Worm (Caenorhabditis elegans) whole organism, L2 larva: Measurements from ENCODE around the gene R10D12.1.

Source experiments
- F13H6.1 ChIP-seq: sonication (generic microtip); optimal IDR thresholded peaks from 2 replicates; lab custom pipeline; 2016; ENCODE audit warnings: missing genetic modification characterization, missing compliant biosample characterization
- R02D3.7 ChIP-seq: fragments of 150-350 bp; optimal IDR thresholded peaks from 2 replicates; lab custom pipeline; 2014; ENCODE audit warnings: missing biosample characterization, missing genetic modification characterization
- Y55F3AM.14 ChIP-seq: fragments of 200-800 bp; sonication (Bioruptor generic); optimal IDR thresholded peaks from 2 replicates; lab custom pipeline; 2018; ENCODE audit warnings: mild to moderate bottlenecking, missing genetic modification characterization, missing compliant biosample characterization
- ZK546.5 ChIP-seq: sonication (generic microtip); optimal IDR thresholded peaks from 2 replicates; lab custom pipeline; 2017; ENCODE audit warnings: missing biosample characterization, missing genetic modification characterization
- alr-1 ChIP-seq: fragments of 150-350 bp; optimal IDR thresholded peaks from 2 replicates; lab custom pipeline; 2014; ENCODE audit warnings: missing biosample characterization, missing genetic modification characterization
- aly-2 ChIP-seq: fragments of 150-350 bp; optimal IDR thresholded peaks from 2 replicates; lab custom pipeline; 2014; ENCODE audit warnings: missing biosample characterization, missing genetic modification characterization
- ama-1 ChIP-seq: fragments of 150-350 bp; optimal IDR thresholded peaks from 2 replicates; lab custom pipeline; 2018; ENCODE audit warnings: inconsistent platforms
- ceh-82 ChIP-seq: fragments of 150-350 bp; optimal IDR thresholded peaks from 2 replicates; lab custom pipeline; 2014; ENCODE audit warnings: missing biosample characterization, missing genetic modification characterization
- crh-2 ChIP-seq: sonication (generic microtip); optimal IDR thresholded peaks from 2 replicates; lab custom pipeline; 2017; ENCODE audit warnings: missing biosample characterization, missing genetic modification characterization
- dmd-4 ChIP-seq: sonication (generic microtip); optimal IDR thresholded peaks from 2 replicates; lab custom pipeline; 2017; ENCODE audit warnings: missing biosample characterization, missing genetic modification characterization
- elt-1 ChIP-seq: fragments of 150-350 bp; optimal IDR thresholded peaks from 2 replicates; lab custom pipeline; 2014; ENCODE audit warnings: missing biosample characterization, missing genetic modification characterization
- elt-3 ChIP-seq: sonication (generic microtip); optimal IDR thresholded peaks from 2 replicates; lab custom pipeline; 2017; ENCODE audit warnings: missing biosample characterization, missing genetic modification characterization
- lin-11 ChIP-seq: fragments of 150-350 bp; sonication (generic microtip); optimal IDR thresholded peaks from 2 replicates; lab custom pipeline; 2014; ENCODE audit warnings: missing biosample characterization, missing genetic modification characterization, inconsistent platforms, mixed read lengths
- lin-13 ChIP-seq: fragments of 150-350 bp; optimal IDR thresholded peaks from 2 replicates; lab custom pipeline; 2014; ENCODE audit warnings: missing biosample characterization, missing genetic modification reagents, missing genetic modification characterization
- lin-39 ChIP-seq: fragments of 150-350 bp; optimal IDR thresholded peaks from 2 replicates; lab custom pipeline; 2014; ENCODE audit warnings: missing biosample characterization, missing genetic modification reagents, missing genetic modification characterization
- lsy-2 ChIP-seq, 2 experiments: fragments of 150-350 bp in 1 of 2; sonication (generic microtip) in 1 of 2; optimal IDR thresholded peaks; 2 replicates each; lab custom pipeline; 2014 to 2017; ENCODE audit warnings: missing biosample characterization in 2 of 2, missing genetic modification characterization in 2 of 2
- mab-5 ChIP-seq: fragments of 150-350 bp; optimal IDR thresholded peaks from 2 replicates; lab custom pipeline; 2014; ENCODE audit warnings: missing biosample characterization, missing genetic modification characterization
- mdl-1 ChIP-seq, 2 experiments: fragments of 150-350 bp in 1 of 2; sonication (generic microtip) in 1 of 2; optimal IDR thresholded peaks; 2 replicates each; lab custom pipeline; 2017; ENCODE audit warnings: missing biosample characterization in 2 of 2, missing genetic modification characterization in 2 of 2
- nhr-10 ChIP-seq: sonication (generic microtip); optimal IDR thresholded peaks from 2 replicates; lab custom pipeline; 2017; ENCODE audit warnings: missing biosample characterization, missing genetic modification characterization
- nhr-12 ChIP-seq: fragments of 150-350 bp; optimal IDR thresholded peaks from 2 replicates; lab custom pipeline; 2014; ENCODE audit warnings: missing biosample characterization, missing genetic modification characterization
- nhr-129 ChIP-seq: fragments of 150-350 bp; optimal IDR thresholded peaks from 2 replicates; lab custom pipeline; 2014; ENCODE audit warnings: missing biosample characterization, missing genetic modification characterization
- nhr-21 ChIP-seq: fragments of 150-350 bp; optimal IDR thresholded peaks from 2 replicates; lab custom pipeline; 2014; ENCODE audit warnings: missing biosample characterization, missing genetic modification characterization
- nhr-23 ChIP-seq: fragments of 150-350 bp; optimal IDR thresholded peaks from 2 replicates; lab custom pipeline; 2014; ENCODE audit warnings: missing biosample characterization, missing genetic modification reagents, missing genetic modification characterization
- nhr-25 ChIP-seq: fragments of 150-350 bp; sonication (generic microtip); optimal IDR thresholded peaks from 3 replicates; lab custom pipeline; 2014; ENCODE audit warnings: missing biosample characterization, missing genetic modification characterization
- nhr-77 ChIP-seq: fragments of 150-350 bp; optimal IDR thresholded peaks from 2 replicates; lab custom pipeline; 2014; ENCODE audit warnings: missing biosample characterization, missing genetic modification characterization
- sem-4 ChIP-seq: fragments of 150-350 bp; optimal IDR thresholded peaks from 2 replicates; lab custom pipeline; 2014; ENCODE audit warnings: missing biosample characterization, missing genetic modification reagents, missing genetic modification characterization
- skn-1 ChIP-seq: sonication (generic microtip); optimal IDR thresholded peaks from 2 replicates; lab custom pipeline; 2017; ENCODE audit warnings: missing biosample characterization, missing genetic modification characterization
- sma-9 ChIP-seq, 2 experiments: fragments of 150-350 bp in 1 of 2; sonication (generic microtip) in 1 of 2; optimal IDR thresholded peaks; 2 replicates each; lab custom pipeline; 2014 to 2016; ENCODE audit warnings: missing genetic modification characterization in 2 of 2, mild to moderate bottlenecking in 1 of 2, missing biosample characterization in 1 of 2, missing compliant biosample characterization in 1 of 2, missing genetic modification reagents in 1 of 2, moderate library complexity in 1 of 2
- snpc-4 ChIP-seq: fragments of 150-350 bp; optimal IDR thresholded peaks from 2 replicates; lab custom pipeline; 2014; ENCODE audit warnings: missing biosample characterization, missing genetic modification characterization
- unc-39 ChIP-seq: fragments of 150-350 bp; optimal IDR thresholded peaks from 2 replicates; lab custom pipeline; 2014; ENCODE audit warnings: missing biosample characterization, missing genetic modification characterization
- unc-55 ChIP-seq: fragments of 150-350 bp; sonication (generic microtip); optimal IDR thresholded peaks from 3 replicates; lab custom pipeline; 2014; ENCODE audit warnings: missing biosample characterization, missing genetic modification reagents, missing genetic modification characterization
- unc-62 ChIP-seq: fragments of 150-350 bp; optimal IDR thresholded peaks from 2 replicates; lab custom pipeline; 2014; ENCODE audit warnings: missing biosample characterization, missing genetic modification reagents, missing genetic modification characterization
- ztf-1 ChIP-seq: fragments of 200-800 bp; sonication (Bioruptor generic); conservative IDR thresholded peaks from 2 replicates; pipeline ENCODE4 v1.3.6; 2022; ENCODE audit warnings: missing genetic modification characterization, missing compliant biosample characterization

R10D12.1 gene

DNA sequence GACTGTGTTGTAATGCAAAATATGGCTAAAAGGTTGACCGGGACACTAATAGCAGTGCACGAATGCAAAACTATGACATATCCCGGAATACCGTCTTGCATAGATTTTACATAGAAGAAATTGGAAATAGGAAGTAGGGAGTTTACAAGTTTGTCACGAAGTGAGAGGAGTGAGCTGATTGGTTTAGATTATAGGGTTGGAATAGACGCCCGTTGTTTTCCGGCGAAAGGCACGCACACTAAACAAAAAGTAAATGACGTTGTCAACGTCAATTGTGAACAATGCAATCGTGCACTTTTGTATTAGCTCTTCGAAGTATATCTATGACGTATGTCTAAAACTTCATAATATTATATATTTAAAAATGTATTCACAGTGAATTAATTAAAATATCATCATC is 26.5 kb upstream of the R10D12.1 start, which contains the start of gene srh-24:
Gene srh-24 (minus strand): TSS at position 101 of the 400 bp plus-strand sequence.
- TF ChIP-seq ztf-1 (GFP tag; lab: Robert Waterston, UW): no peak
- no peak for TF ChIP-seq nhr-129 (tag; lab: Kevin White, UChicago)
- no peak for TF ChIP-seq ama-1 (lab: Kevin White, UChicago)
- TF ChIP-seq snpc-4: no peak
- TF ChIP-seq unc-62 (GFP tag; lab: Kevin White, UChicago): no peak
- no peak for TF ChIP-seq unc-39 (tag; lab: Kevin White, UChicago)
- TF ChIP-seq sma-9 (GFP tag; optimal IDR thresholded peaks at IDR 0.05; lab: Kevin White, UChicago): no peak
- no peak for TF ChIP-seq sma-9 (tag; optimal IDR thresholded peaks at IDR 0.05; lab: Kevin White, UChicago)
- no peak for TF ChIP-seq nhr-10 (tag; lab: Kevin White, UChicago)
- no peak for TF ChIP-seq ZK546.5
- TF ChIP-seq dmd-4 (tag; lab: Kevin White, UChicago): no peak
- TF ChIP-seq lin-13 (GFP tag; lab: Kevin White, UChicago): no peak
- no peak for TF ChIP-seq nhr-21 (tag; lab: Kevin White, UChicago)
- no peak for TF ChIP-seq aly-2 (tag; lab: Kevin White, UChicago)
- TF ChIP-seq nhr-25 (tag; lab: Kevin White, UChicago): no peak
- no peak for TF ChIP-seq unc-55
- TF ChIP-seq F13H6.1: no peak
- no peak for TF ChIP-seq elt-1 (tag; lab: Kevin White, UChicago)
- TF ChIP-seq crh-2 (tag; lab: Kevin White, UChicago): no peak
- TF ChIP-seq lsy-2 (tag; optimal IDR thresholded peaks at IDR 0.05; lab: Kevin White, UChicago): no peak

- no peak for TF ChIP-seq mdl-1 (tag; optimal IDR thresholded peaks at IDR 0.05; lab: Kevin White, UChicago)
- TF ChIP-seq Y55F3AM.14 (GFP tag; lab: Kevin White, UChicago): no peak
- no peak for TF ChIP-seq aly-2 (tag; lab: Kevin White, UChicago)
- TF ChIP-seq F13H6.1: no peak
- no peak for TF ChIP-seq nhr-77 (tag; lab: Kevin White, UChicago)
- TF ChIP-seq sem-4 (tag; lab: Kevin White, UChicago): no peak
- TF ChIP-seq R02D3.7 (tag; lab: Kevin White, UChicago): no peak
- TF ChIP-seq nhr-129 (tag; lab: Kevin White, UChicago): no peak
- TF ChIP-seq unc-62 (GFP tag; lab: Kevin White, UChicago): no peak
- TF ChIP-seq ZK546.5: no peak
- TF ChIP-seq nhr-10 (tag; lab: Kevin White, UChicago): no peak
- no peak for TF ChIP-seq skn-1 (tag; lab: Kevin White, UChicago)
- no peak for TF ChIP-seq nhr-12
- TF ChIP-seq lin-11 (tag; lab: Kevin White, UChicago): no peak
- TF ChIP-seq nhr-25 (tag; lab: Kevin White, UChicago): no peak
- no peak for TF ChIP-seq lin-13 (GFP tag; lab: Kevin White, UChicago)
These were observed 23.8 kb upstream of the R10D12.1 start, which contains the start of gene R10D12.10 for ce11 chrV:13958247-13958646. TSS of gene R10D12.10 (minus strand) at chrV:13958347.

ce11 chrV:13957691-13958090 is 23.2 kb upstream of the R10D12.1 start:
- no peak for TF ChIP-seq unc-39 (tag; lab: Kevin White, UChicago)
- no peak for TF ChIP-seq nhr-23 (tag; lab: Kevin White, UChicago)
- no peak for TF ChIP-seq lin-39 (tag; lab: Kevin White, UChicago)
- no peak for TF ChIP-seq mab-5
- TF ChIP-seq elt-3 (tag; lab: Kevin White, UChicago): no peak
- no peak for TF ChIP-seq ztf-1 (GFP tag; lab: Robert Waterston, UW)
- no peak for TF ChIP-seq ceh-82 (tag; lab: Kevin White, UChicago)

ce11 chrV:13955370-13956089 is 21.1 kb upstream of the R10D12.1 start:
- TF ChIP-seq F13H6.1: no peak
- TF ChIP-seq R02D3.7 (tag; lab: Kevin White, UChicago): no peak
- TF ChIP-seq nhr-77 (tag; lab: Kevin White, UChicago): no peak
- no peak for TF ChIP-seq aly-2 (tag; lab: Kevin White, UChicago)
- TF ChIP-seq snpc-4: no peak
- no peak for TF ChIP-seq Y55F3AM.14 (GFP tag; lab: Kevin White, UChicago)
- no peak for TF ChIP-seq alr-1 (tag; lab: Kevin White, UChicago)
- no peak for TF ChIP-seq skn-1 (tag; lab: Kevin White, UChicago)
- no peak for TF ChIP-seq lin-11 (tag; lab: Kevin White, UChicago)
